Worm (Caenorhabditis elegans): ENCODE results near the gene T02G5.14.

The T02G5.14 gene

ce11 chrII:7131871-7132693, 48.0 kb downstream of the T02G5.14 start, which contains the start of the genes T07F8.4 and gld-3 (continued):
- no peak for TF ChIP-seq nfya-1 (tag; optimal IDR thresholded peaks at IDR 0.05; ENCODE audit: borderline replicate concordance, insufficient read depth)
- TF ChIP-seq F33H1.4 (GFP tag; IDR thresholded peaks at IDR 0.05), result peak; percentile 87
- no peak for TF ChIP-seq mcd-1 (GFP tag; IDR thresholded peaks at IDR 0.05)
- TF ChIP-seq nhr-80 (tag; optimal IDR thresholded peaks at IDR 0.05), result no peak
- TF ChIP-seq snpc-3.4 (tag; optimal IDR thresholded peaks at IDR 0.05), result peak; percentile 24
- no peak for TF ChIP-seq lin-35 (GFP tag; optimal IDR thresholded peaks at IDR 0.05)
- TF ChIP-seq madf-8 (GFP tag; conservative IDR thresholded peaks at IDR 0.05), result peak; percentile 81
- no peak for TF ChIP-seq rpc-1 (optimal IDR thresholded peaks at IDR 0.05)
- TF ChIP-seq rpc-1 (tag; optimal IDR thresholded peaks at IDR 0.05), result no peak
- no peak for TF ChIP-seq nfya-2 (GFP tag; IDR thresholded peaks at IDR 0.05)
- TF ChIP-seq D2030.7 (GFP tag; IDR thresholded peaks at IDR 0.05), result peak; percentile 72
- peak; percentile 58 for TF ChIP-seq F49E8.2 (tag; optimal IDR thresholded peaks at IDR 0.05; ENCODE audit: insufficient read depth)

DNA sequence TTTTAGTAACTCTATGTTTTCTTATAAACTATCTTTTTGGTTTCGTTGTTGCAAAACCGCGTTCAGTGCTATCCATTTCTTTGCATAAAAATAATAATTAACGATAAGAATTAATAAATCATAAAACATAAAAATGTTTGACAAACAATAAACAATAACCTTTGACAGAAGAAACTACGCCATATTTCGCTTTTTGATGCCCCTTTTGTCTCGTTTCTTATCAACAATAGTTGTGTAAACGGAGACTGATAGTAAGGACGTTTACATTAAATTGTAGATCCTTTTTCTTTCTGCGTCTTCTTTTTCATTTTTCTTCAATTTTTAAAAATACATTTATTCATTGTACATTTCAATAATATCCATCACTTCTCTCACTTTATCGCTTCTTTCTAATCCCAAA, 54.9 kb downstream of the T02G5.14 start:
- TF ChIP-seq F23B12.7 (tag; optimal IDR thresholded peaks at IDR 0.05; ENCODE audit: insufficient read depth), result no peak
- TF ChIP-seq sptf-2 (GFP tag; optimal IDR thresholded peaks at IDR 0.05), result no peak
- no peak for TF ChIP-seq F52B5.7 (tag; optimal IDR thresholded peaks at IDR 0.05)
- TF ChIP-seq nhr-80 (tag; optimal IDR thresholded peaks at IDR 0.05), result peak; percentile 28
- no peak for TF ChIP-seq Y79H2A.3 (GFP tag; conservative IDR thresholded peaks at IDR 0.05)
